Worm (Caenorhabditis elegans) whole organism, L4 larva: ENCODE results near the gene ostb-1.

Source experiments
- T20F7.1 ChIP-seq: fragments of 200-800 bp; sonication (Bioruptor generic); optimal IDR thresholded peaks from 2 replicates; lab custom pipeline; 2018; ENCODE audit warnings: mild to moderate bottlenecking, missing genetic modification characterization, missing compliant biosample characterization
- Y48G9A.11 ChIP-seq: fragments of 200-800 bp; sonication (Bioruptor generic); IDR thresholded peaks from 2 replicates; pipeline ENCODE4 v1.3.6; 2022; ENCODE audit warnings: missing genetic modification reagents, missing genetic modification characterization, missing compliant biosample characterization
- ZK337.2 ChIP-seq: fragments of 200-800 bp; sonication (Bioruptor generic); IDR thresholded peaks from 2 replicates; pipeline ENCODE4 v1.3.6; 2022; ENCODE audit warnings: missing genetic modification reagents, missing genetic modification characterization, missing compliant biosample characterization
- aha-1 ChIP-seq: fragments of 150-350 bp; peaks from one replicate; lab custom pipeline; 2014; ENCODE audit warnings: missing biosample characterization, missing genetic modification characterization
- ama-1 ChIP-seq: fragments of 150-350 bp; optimal IDR thresholded peaks from 2 replicates; lab custom pipeline; 2014; ENCODE audit warnings: inconsistent platforms, mixed read lengths
- ceh-44 ChIP-seq: fragments of 200-800 bp; sonication (Bioruptor generic); IDR thresholded peaks from 2 replicates; pipeline ENCODE4 v1.3.6; 2022; ENCODE audit warnings: missing genetic modification reagents, missing genetic modification characterization, missing compliant biosample characterization
- ces-1 ChIP-seq: fragments of 150-350 bp; sonication (generic microtip); optimal IDR thresholded peaks from 4 replicates; lab custom pipeline; 2014; ENCODE audit warnings: missing biosample characterization, missing genetic modification reagents, missing genetic modification characterization
- daf-12 ChIP-seq: fragments of 150-350 bp; optimal IDR thresholded peaks from 2 replicates; lab custom pipeline; 2014; ENCODE audit warnings: missing biosample characterization, missing genetic modification reagents, missing genetic modification characterization
- daf-16 ChIP-seq, 3 experiments: sonication (generic microtip); optimal IDR thresholded peaks; 2 replicates each; lab custom pipeline; 2016 to 2017; ENCODE audit warnings: missing genetic modification characterization in 3 of 3, missing genetic modification reagents in 3 of 3, mild to moderate bottlenecking in 2 of 3, missing compliant biosample characterization in 2 of 3, missing biosample characterization in 1 of 3, moderate library complexity in 1 of 3
- dpl-1 ChIP-seq: fragments of 150-350 bp; optimal IDR thresholded peaks from 2 replicates; lab custom pipeline; 2014; ENCODE audit warnings: missing biosample characterization, missing genetic modification reagents, missing genetic modification characterization
- dve-1 ChIP-seq: sonication (generic microtip); optimal IDR thresholded peaks from 2 replicates; lab custom pipeline; 2017; ENCODE audit warnings: antibody characterized with exemption, mild to moderate bottlenecking, missing genetic modification characterization, missing compliant biosample characterization; ENCODE audit not compliant: insufficient read depth
- fkh-10 ChIP-seq: fragments of 150-350 bp; optimal IDR thresholded peaks from 2 replicates; lab custom pipeline; 2014; ENCODE audit warnings: missing biosample characterization, missing genetic modification reagents, missing genetic modification characterization
- hlh-30 ChIP-seq: sonication (generic microtip); optimal IDR thresholded peaks from 2 replicates; lab custom pipeline; 2017; ENCODE audit warnings: antibody characterized with exemption, mild to moderate bottlenecking, missing genetic modification characterization, missing compliant biosample characterization; ENCODE audit not compliant: insufficient read depth
- lin-15B ChIP-seq: fragments of 150-350 bp; sonication (generic microtip); optimal IDR thresholded peaks from 3 replicates; lab custom pipeline; 2014; ENCODE audit warnings: missing biosample characterization, missing genetic modification characterization
- lin-38 ChIP-seq: fragments of 200-800 bp; sonication (Bioruptor generic); IDR thresholded peaks from 2 replicates; pipeline ENCODE4 v1.3.6; 2022; ENCODE audit warnings: missing genetic modification reagents, missing genetic modification characterization, missing compliant biosample characterization
- lsy-2 ChIP-seq, 2 experiments: fragments of 150-350 bp in 1 of 2; sonication (generic microtip) in 1 of 2; optimal IDR thresholded peaks; 2 replicates each; lab custom pipeline; 2014 to 2017; ENCODE audit warnings: missing biosample characterization in 2 of 2, missing genetic modification characterization in 2 of 2
- mdt-29 ChIP-seq: fragments of 200-800 bp; sonication (Bioruptor generic); IDR thresholded peaks from 2 replicates; pipeline ENCODE4 v1.3.6; 2022; ENCODE audit warnings: missing genetic modification reagents, missing genetic modification characterization, missing compliant biosample characterization
- mep-1 ChIP-seq: fragments of 150-350 bp; sonication (generic microtip); optimal IDR thresholded peaks from 3 replicates; lab custom pipeline; 2014; ENCODE audit warnings: missing biosample characterization, missing genetic modification characterization
- mes-2 ChIP-seq: sonication (generic microtip); optimal IDR thresholded peaks from 2 replicates; lab custom pipeline; 2016; ENCODE audit warnings: missing genotype, mild to moderate bottlenecking, missing genetic modification characterization, missing compliant biosample characterization; ENCODE audit not compliant: poor library complexity, severe bottlenecking
- mxl-2 ChIP-seq: fragments of 200-800 bp; sonication (Bioruptor generic); conservative IDR thresholded peaks from 2 replicates; pipeline ENCODE4 v1.3.6; 2022; ENCODE audit warnings: missing genetic modification reagents, missing genetic modification characterization, missing compliant biosample characterization
- nhr-102 ChIP-seq: sonication (generic microtip); optimal IDR thresholded peaks from 2 replicates; lab custom pipeline; 2016; ENCODE audit warnings: mild to moderate bottlenecking, missing genetic modification characterization, moderate library complexity, missing compliant biosample characterization
- nhr-6 ChIP-seq: fragments of 150-350 bp; optimal IDR thresholded peaks from 2 replicates; lab custom pipeline; 2014; ENCODE audit warnings: missing biosample characterization, missing genetic modification characterization
- nhr-77 ChIP-seq: fragments of 150-350 bp; optimal IDR thresholded peaks from 2 replicates; lab custom pipeline; 2014; ENCODE audit warnings: missing biosample characterization, missing genetic modification characterization
- pha-4 ChIP-seq, 2 experiments: fragments of 150-350 bp in 1 of 2; fragments of 200-800 bp in 1 of 2; sonication (Bioruptor generic) in 1 of 2; IDR thresholded peaks in 1 of 2; optimal IDR thresholded peaks in 1 of 2; 2 replicates each; pipeline versions ENCODE4 v1.3.6 to Lab custom; 2014 to 2022; ENCODE audit warnings: missing genetic modification characterization in 2 of 2, missing genetic modification reagents in 2 of 2, missing biosample characterization in 1 of 2, missing compliant biosample characterization in 1 of 2
- rbr-2 ChIP-seq: sonication (generic microtip); optimal IDR thresholded peaks from 2 replicates; lab custom pipeline; 2016; ENCODE audit warnings: missing genotype, missing genetic modification characterization, missing compliant biosample characterization
- snpc-1.2 ChIP-seq: fragments of 200-800 bp; sonication (Bioruptor generic); IDR thresholded peaks from 2 replicates; pipeline ENCODE4 v1.3.6; 2022; ENCODE audit warnings: missing genetic modification reagents, missing genetic modification characterization, missing compliant biosample characterization
- snpc-4 ChIP-seq: fragments of 150-350 bp; optimal IDR thresholded peaks from 2 replicates; lab custom pipeline; 2014; ENCODE audit warnings: missing biosample characterization, missing genetic modification characterization
- spr-1 ChIP-seq: sonication (generic microtip); optimal IDR thresholded peaks from 2 replicates; lab custom pipeline; 2016; ENCODE audit warnings: mild to moderate bottlenecking, missing genetic modification characterization, missing compliant biosample characterization
- tra-1 ChIP-seq: fragments of 200-800 bp; sonication (Bioruptor generic); IDR thresholded peaks from 2 replicates; pipeline ENCODE4 v1.3.6; 2022; ENCODE audit warnings: missing genetic modification reagents, missing genetic modification characterization, missing compliant biosample characterization
- unc-62 ChIP-seq, 3 experiments: fragments of 150-350 bp in 1 of 3; sonication (generic microtip); optimal IDR thresholded peaks in 2 of 3; peaks in 1 of 3; 1 replicate in 1 of 3; 2 replicates in 2 of 3; lab custom pipeline; 2014 to 2017; ENCODE audit warnings: missing biosample characterization in 3 of 3, missing genetic modification characterization in 3 of 3, missing genetic modification reagents in 3 of 3, missing genotype in 1 of 3
- vab-7 ChIP-seq: fragments of 200-800 bp; sonication (Bioruptor generic); IDR thresholded peaks from 2 replicates; pipeline ENCODE4 v1.3.6; 2022; ENCODE audit warnings: missing genetic modification reagents, missing genetic modification characterization, missing compliant biosample characterization

Gene ostb-1

ce11 chrII:7873843-7874372 lies 9.6 kb downstream of the ostb-1 start, which contains the start of gene T01H3.3:
T01H3.3 (minus strand) TSS chrII:7873893.
- TF ChIP-seq mes-2 (tag; lab: Kevin White, UChicago) (peak; percentile 67), daf-16 (GFP tag; optimal IDR thresholded peaks at IDR 0.05; lab: Kevin White, UChicago) (no peak), daf-16 (tag; optimal IDR thresholded peaks at IDR 0.05; lab: Kevin White, UChicago) (peak; percentile 16), rbr-2 (peak; percentile 16), lsy-2 (tag; optimal IDR thresholded peaks at IDR 0.05; lab: Kevin White, UChicago) (peak in 1 of 2 experiments; percentile 83), unc-62 (GFP tag; optimal IDR thresholded peaks at IDR 0.05 in 1 of 2; lab: Kevin White, UChicago) (no peak), unc-62 (tag; optimal IDR thresholded peaks at IDR 0.05; lab: Kevin White, UChicago) (no peak), aha-1 (peak; percentile 86), daf-12 (tag; lab: Kevin White, UChicago) (no peak), hlh-30 (tag; lab: Kevin White, UChicago) (peak; percentile 30), mxl-2 (GFP tag; lab: Robert Waterston, UW) (no peak), lin-38 (GFP tag; lab: Robert Waterston, UW) (peak; percentile 20; the same call in 1 of the 2 replicates), pha-4 (GFP tag; IDR thresholded peaks at IDR 0.05; lab: Robert Waterston, UW) (no peak), pha-4 (tag; optimal IDR thresholded peaks at IDR 0.05; lab: Kevin White, UChicago) (peak; percentile 65), snpc-1.2 (GFP tag; lab: Robert Waterston, UW) (no peak), dpl-1 (GFP tag; lab: Kevin White, UChicago) (peak; percentile 41), dve-1 (tag; lab: Kevin White, UChicago) (peak; percentile 30), Y48G9A.11 (GFP tag; lab: Robert Waterston, UW) (peak; percentile 59), nhr-6 (tag; lab: Kevin White, UChicago) (peak; percentile 21), T20F7.1 (GFP tag; lab: Kevin White, UChicago) (peak; percentile 96)

DNA sequence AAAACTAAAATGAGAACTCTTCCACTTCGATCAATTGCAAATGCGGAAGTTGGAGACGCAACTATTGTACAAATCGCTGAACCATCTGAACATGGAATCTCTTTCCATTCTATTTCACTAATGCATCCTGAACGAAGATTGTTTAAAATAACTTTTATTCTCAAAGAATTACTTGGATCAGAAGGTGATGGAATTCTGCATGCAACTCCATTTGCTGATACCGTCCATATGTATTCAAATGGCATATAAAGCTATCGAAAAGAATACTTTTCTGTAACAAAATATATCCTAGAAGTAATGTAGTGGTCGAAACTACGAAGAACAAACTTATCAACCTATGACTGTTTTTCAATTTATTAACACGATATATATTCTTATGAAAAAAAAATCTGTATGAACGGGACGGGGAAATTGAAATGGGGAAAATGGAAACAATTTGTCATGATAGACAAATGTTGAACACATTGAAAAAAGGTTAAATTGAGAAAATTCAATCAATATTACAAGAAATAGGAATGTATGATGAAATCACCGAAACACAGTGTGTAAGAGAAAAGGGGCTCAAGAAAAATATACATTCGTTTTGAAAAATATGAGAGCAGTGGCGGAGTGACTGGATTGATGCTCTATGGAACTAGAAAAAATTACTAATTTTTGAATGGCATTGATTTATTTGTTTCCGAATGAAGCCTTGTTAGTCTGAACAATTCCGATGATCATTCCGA lies 13.6 kb downstream of the ostb-1 start, which contains the start of gene T01H3.2:
T01H3.2 (minus strand) TSS at position 251 of the 725 bp plus-strand sequence.
- TF ChIP-seq Y48G9A.11 (GFP tag; lab: Robert Waterston, UW) = 0 out of 2 replicates have a peak, but pooled peaks have one; percentile 38
- TF ChIP-seq lin-15B (tag; lab: Kevin White, UChicago) = no peak
- no peak for TF ChIP-seq nhr-77 (tag; lab: Kevin White, UChicago)
- no peak for TF ChIP-seq ces-1 (GFP tag; lab: Kevin White, UChicago)
- peak; percentile 53 for TF ChIP-seq nhr-102
- TF ChIP-seq T20F7.1 (GFP tag; lab: Kevin White, UChicago) = peak; percentile 71
- no peak for TF ChIP-seq ZK337.2 (GFP tag; lab: Robert Waterston, UW)
- peak; percentile 37 for TF ChIP-seq dve-1 (tag; lab: Kevin White, UChicago)
- TF ChIP-seq ama-1 = peak; percentile 27
- TF ChIP-seq mdt-29 (GFP tag; lab: Robert Waterston, UW) = 0 out of 2 replicates have a peak, but pooled peaks have one; percentile 20
- peak in 1 of 2 experiments; percentile 39 for TF ChIP-seq lsy-2 (tag; optimal IDR thresholded peaks at IDR 0.05; lab: Kevin White, UChicago)
- TF ChIP-seq dpl-1 (GFP tag; lab: Kevin White, UChicago) = no peak
- peak; percentile 27 for TF ChIP-seq spr-1 (tag; lab: Kevin White, UChicago)
- no peak for TF ChIP-seq ceh-44 (GFP tag; lab: Robert Waterston, UW)
- TF ChIP-seq snpc-1.2 (GFP tag; lab: Robert Waterston, UW) = no peak
- TF ChIP-seq vab-7 (GFP tag; lab: Robert Waterston, UW) = no peak
- TF ChIP-seq fkh-10 (GFP tag; lab: Kevin White, UChicago) = no peak
- no peak for TF ChIP-seq tra-1
- no peak for TF ChIP-seq snpc-4 (tag; lab: Kevin White, UChicago)
- peak in 1 of 2 experiments; percentile 96 for TF ChIP-seq unc-62 (GFP tag; optimal IDR thresholded peaks at IDR 0.05 in 1 of 2; lab: Kevin White, UChicago)
- TF ChIP-seq unc-62 (tag; optimal IDR thresholded peaks at IDR 0.05; lab: Kevin White, UChicago) = no peak
- peak; percentile 52 for TF ChIP-seq lin-38 (GFP tag; lab: Robert Waterston, UW)
- no peak for TF ChIP-seq nhr-6 (tag; lab: Kevin White, UChicago)
- peak; percentile 26 for TF ChIP-seq mep-1 (tag; lab: Kevin White, UChicago)
